Worm (Caenorhabditis elegans) whole organism, mixed stage, embryonic: ENCODE measurements around the gene T12B5.15.
A peak's percentile ranks its signal among the peaks of the same experiment; 100 is the strongest.

Experiments
- M03D4.4 ChIP-seq: sonication (generic microtip); optimal IDR thresholded peaks from 2 replicates; lab custom pipeline; 2017; ENCODE audit warnings: mild to moderate bottlenecking, missing genetic modification characterization, missing compliant biosample characterization
- bed-3 ChIP-seq: fragments of 200-800 bp; sonication (Bioruptor generic); optimal IDR thresholded peaks from 3 replicates; lab custom pipeline; 2018; ENCODE audit warnings: mild to moderate bottlenecking, missing genetic modification characterization, moderate library complexity, missing compliant biosample characterization
- ceh-39 ChIP-seq: fragments of 150-350 bp; optimal IDR thresholded peaks from 2 replicates; lab custom pipeline; 2014; ENCODE audit warnings: missing biosample characterization, missing genetic modification characterization
- ceh-43 ChIP-seq: fragments of 200-800 bp; sonication (Bioruptor generic); optimal IDR thresholded peaks from 2 replicates; lab custom pipeline; 2018; ENCODE audit warnings: mild to moderate bottlenecking, missing genetic modification characterization, moderate library complexity, missing compliant biosample characterization
- ceh-83 ChIP-seq: fragments of 200-800 bp; sonication (Bioruptor generic); optimal IDR thresholded peaks from 2 replicates; lab custom pipeline; 2018; ENCODE audit warnings: mild to moderate bottlenecking, missing genetic modification characterization, missing compliant biosample characterization
- ces-1 ChIP-seq: fragments of 150-350 bp; optimal IDR thresholded peaks from 2 replicates; lab custom pipeline; 2014; ENCODE audit warnings: missing biosample characterization, missing genetic modification reagents, missing genetic modification characterization
- cnd-1 ChIP-seq: fragments of 200-800 bp; sonication (Bioruptor generic); optimal IDR thresholded peaks from 2 replicates; lab custom pipeline; 2018; ENCODE audit warnings: mild to moderate bottlenecking, missing genetic modification characterization, missing compliant biosample characterization
- drap-1 ChIP-seq: fragments of 200-800 bp; sonication (Bioruptor generic); optimal IDR thresholded peaks from 3 replicates; lab custom pipeline; 2018; ENCODE audit warnings: mild to moderate bottlenecking, missing genetic modification characterization, missing compliant biosample characterization
- elt-1 ChIP-seq: sonication (generic microtip); optimal IDR thresholded peaks from 2 replicates; lab custom pipeline; 2017; ENCODE audit warnings: missing genetic modification characterization, mild to moderate bottlenecking, missing compliant biosample characterization, antibody characterized with exemption, moderate library complexity, borderline replicate concordance; ENCODE audit not compliant: insufficient read depth
- elt-3 ChIP-seq: fragments of 150-350 bp; optimal IDR thresholded peaks from 2 replicates; lab custom pipeline; 2014; ENCODE audit warnings: missing biosample characterization, missing genetic modification characterization
- hlh-1 ChIP-seq: fragments of 150-350 bp; optimal IDR thresholded peaks from 2 replicates; lab custom pipeline; 2014; ENCODE audit warnings: missing biosample characterization, missing genetic modification reagents, missing genetic modification characterization
- lin-13 ChIP-seq: fragments of 150-350 bp; optimal IDR thresholded peaks from 2 replicates; lab custom pipeline; 2014; ENCODE audit warnings: missing biosample characterization, missing genetic modification characterization
- lsy-2 ChIP-seq: fragments of 150-350 bp; optimal IDR thresholded peaks from 2 replicates; lab custom pipeline; 2014; ENCODE audit warnings: missing biosample characterization, missing genetic modification characterization
- mab-5 ChIP-seq: fragments of 150-350 bp; optimal IDR thresholded peaks from 2 replicates; lab custom pipeline; 2014; ENCODE audit warnings: missing biosample characterization, missing genetic modification characterization
- mls-2 ChIP-seq: sonication (generic microtip); optimal IDR thresholded peaks from 2 replicates; lab custom pipeline; 2016; ENCODE audit warnings: mild to moderate bottlenecking, missing genetic modification characterization, moderate library complexity, missing compliant biosample characterization
- nhr-12 ChIP-seq: fragments of 150-350 bp; optimal IDR thresholded peaks from 2 replicates; lab custom pipeline; 2014; ENCODE audit warnings: missing biosample characterization, missing genetic modification characterization
- nhr-2 ChIP-seq: fragments of 150-350 bp; optimal IDR thresholded peaks from 2 replicates; lab custom pipeline; 2014; ENCODE audit warnings: missing biosample characterization, missing genetic modification characterization
- nhr-237 ChIP-seq: fragments of 150-350 bp; optimal IDR thresholded peaks from 2 replicates; lab custom pipeline; 2014; ENCODE audit warnings: missing biosample characterization, missing genetic modification characterization
- pha-4 ChIP-seq: fragments of 150-350 bp; optimal IDR thresholded peaks from 2 replicates; lab custom pipeline; 2018; ENCODE audit warnings: missing biosample characterization, missing genetic modification reagents, missing genetic modification characterization
- sem-2 ChIP-seq: fragments of 200-800 bp; sonication (Bioruptor generic); optimal IDR thresholded peaks from 2 replicates; lab custom pipeline; 2018; ENCODE audit warnings: mild to moderate bottlenecking, missing genetic modification characterization, missing compliant biosample characterization
- sptf-1 ChIP-seq: sonication (generic microtip); optimal IDR thresholded peaks from 2 replicates; lab custom pipeline; 2017; ENCODE audit warnings: mild to moderate bottlenecking, missing genetic modification characterization, moderate library complexity, missing compliant biosample characterization
- tbx-8 ChIP-seq: fragments of 200-800 bp; sonication (Bioruptor generic); optimal IDR thresholded peaks from 2 replicates; lab custom pipeline; 2018; ENCODE audit warnings: mild to moderate bottlenecking, missing genetic modification characterization, moderate library complexity, missing compliant biosample characterization
- unc-120 ChIP-seq: sonication (generic microtip); optimal IDR thresholded peaks from 2 replicates; lab custom pipeline; 2017; ENCODE audit warnings: missing genetic modification characterization, missing compliant biosample characterization; ENCODE audit not compliant: poor library complexity, severe bottlenecking
- unc-39 ChIP-seq: fragments of 150-350 bp; optimal IDR thresholded peaks from 2 replicates; lab custom pipeline; 2014; ENCODE audit warnings: missing biosample characterization, missing genetic modification characterization
- unc-62 ChIP-seq: fragments of 150-350 bp; optimal IDR thresholded peaks from 2 replicates; lab custom pipeline; 2014; ENCODE audit warnings: missing biosample characterization, missing genetic modification reagents, missing genetic modification characterization
- zip-8 ChIP-seq: fragments of 150-350 bp; optimal IDR thresholded peaks from 2 replicates; lab custom pipeline; 2014; ENCODE audit warnings: missing biosample characterization, missing genetic modification characterization
- ztf-11 ChIP-seq: fragments of 150-350 bp; optimal IDR thresholded peaks from 2 replicates; lab custom pipeline; 2014; ENCODE audit warnings: missing biosample characterization, missing genetic modification characterization

T12B5.15 gene

DNA sequence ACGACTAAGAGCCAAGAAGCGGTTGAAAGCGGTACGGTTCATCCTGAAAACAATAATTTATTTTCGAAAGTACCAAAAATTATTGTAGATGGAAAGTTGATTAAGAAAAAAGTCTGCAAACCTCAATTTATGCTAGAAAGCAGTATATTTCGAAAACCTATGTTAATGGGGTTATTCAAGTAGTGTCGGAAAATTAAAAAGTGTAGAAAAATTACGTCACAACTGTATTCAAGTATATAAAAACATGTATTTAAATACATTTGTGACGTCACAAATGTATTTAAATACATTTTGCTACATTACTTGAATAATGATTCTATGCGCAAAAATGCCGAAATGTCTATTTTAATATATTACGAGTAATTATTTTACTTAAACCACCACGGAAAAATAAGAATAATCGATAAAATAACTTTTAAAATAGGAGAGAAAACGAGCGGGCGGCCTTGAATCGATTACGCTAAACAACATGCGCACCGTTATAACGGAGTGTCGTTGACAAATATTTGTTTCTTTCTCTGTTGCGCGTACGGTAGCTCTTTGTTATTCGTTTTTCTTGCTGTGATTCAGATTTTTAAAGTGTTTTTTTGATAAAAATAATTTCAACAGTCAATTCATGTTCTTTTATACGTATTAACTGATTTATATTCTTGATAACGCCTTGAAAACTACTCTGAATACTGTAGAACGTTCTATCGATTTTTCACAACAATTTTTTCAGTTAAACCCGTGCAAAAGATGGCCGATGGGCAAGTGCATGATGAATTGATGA is 43.7 kb downstream of the T12B5.15 start, which contains the start of the genes F23H11.5 and bra-2:
F23H11.5 (minus strand) TSS at position 51 of the 772 bp plus-strand sequence.
bra-2 (plus strand) TSS at position 722 of the 772 bp plus-strand sequence.
- no peak for TF ChIP-seq lin-13 (tag; lab: Kevin White, UChicago)
- peak; percentile 6 for TF ChIP-seq ceh-39
- peak; percentile 92 for TF ChIP-seq zip-8
- TF ChIP-seq M03D4.4 (tag; lab: Kevin White, UChicago): no peak
- TF ChIP-seq lsy-2 (tag; lab: Kevin White, UChicago): peak; percentile 80
- TF ChIP-seq cnd-1 (tag; lab: Kevin White, UChicago): no peak
- TF ChIP-seq elt-3 (tag; lab: Kevin White, UChicago): no peak
- TF ChIP-seq ces-1 (GFP tag; lab: Kevin White, UChicago): peak; percentile 28
- TF ChIP-seq elt-1 (tag; lab: Kevin White, UChicago): peak; percentile 26
- peak; percentile 22 for TF ChIP-seq pha-4 (tag; lab: Kevin White, UChicago)

DNA sequence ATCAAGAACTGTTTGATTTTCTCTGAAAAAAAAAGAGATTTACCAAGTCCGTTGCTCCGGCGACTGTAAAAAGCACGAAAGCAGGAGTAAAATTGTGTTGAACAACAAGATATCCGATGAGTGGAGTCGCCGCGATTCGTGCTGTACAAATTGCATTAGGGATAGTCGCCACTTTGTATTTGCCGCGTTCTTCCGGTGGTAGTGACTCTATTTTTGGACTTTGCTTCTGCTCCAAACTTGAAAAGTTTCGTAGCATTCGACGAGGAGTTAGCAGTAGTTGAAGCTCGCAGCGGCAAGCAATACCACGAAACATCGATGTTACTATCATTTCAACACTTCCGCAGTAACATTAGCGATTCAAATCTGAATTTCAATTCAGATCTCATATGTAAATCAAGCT is 44.9 kb downstream of the T12B5.15 start, which contains the start of gene crls-1:
crls-1 (minus strand) TSS at position 363 of the 400 bp plus-strand sequence.
- TF ChIP-seq nhr-12 (tag; lab: Kevin White, UChicago): no peak
- TF ChIP-seq hlh-1 (tag; lab: Kevin White, UChicago): no peak
- TF ChIP-seq unc-62 (GFP tag; lab: Kevin White, UChicago): no peak
- TF ChIP-seq bed-3 (GFP tag; lab: Kevin White, UChicago): no peak
- TF ChIP-seq sem-2 (GFP tag; lab: Kevin White, UChicago): no peak
- TF ChIP-seq lsy-2 (tag; lab: Kevin White, UChicago): no peak
- TF ChIP-seq nhr-2 (tag; lab: Kevin White, UChicago): no peak
- no peak for TF ChIP-seq ceh-83 (GFP tag; lab: Kevin White, UChicago)
- no peak for TF ChIP-seq sptf-1 (tag; lab: Kevin White, UChicago)
- no peak for TF ChIP-seq cnd-1 (tag; lab: Kevin White, UChicago)
- TF ChIP-seq unc-39 (tag; lab: Kevin White, UChicago): no peak
- no peak for TF ChIP-seq tbx-8 (GFP tag; lab: Kevin White, UChicago)

DNA sequence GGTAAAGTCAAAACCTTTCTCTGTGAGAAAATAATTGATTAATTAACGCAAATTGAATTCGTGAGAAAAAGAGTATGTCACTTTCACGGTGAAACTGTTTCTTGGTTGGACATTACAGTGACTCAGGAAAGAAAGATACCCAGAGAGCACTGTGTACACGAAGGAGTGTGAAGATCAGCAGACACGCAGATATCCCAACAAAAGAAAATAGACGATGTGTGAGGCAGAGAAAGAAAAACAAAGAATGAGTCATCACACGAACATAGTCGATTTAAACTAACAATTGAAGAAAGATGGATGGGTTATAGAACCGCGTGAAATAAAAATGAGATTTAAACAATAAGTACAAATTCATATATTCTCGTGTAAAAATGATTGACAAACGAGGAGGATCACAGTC is 46.5 kb downstream of the T12B5.15 start:
- TF ChIP-seq mab-5 (tag; lab: Kevin White, UChicago): no peak
- peak; percentile 60 for TF ChIP-seq pha-4 (tag; lab: Kevin White, UChicago)
- no peak for TF ChIP-seq tbx-8 (GFP tag; lab: Kevin White, UChicago)
- TF ChIP-seq ceh-83 (GFP tag; lab: Kevin White, UChicago): no peak
- TF ChIP-seq nhr-237: peak; percentile 24

DNA sequence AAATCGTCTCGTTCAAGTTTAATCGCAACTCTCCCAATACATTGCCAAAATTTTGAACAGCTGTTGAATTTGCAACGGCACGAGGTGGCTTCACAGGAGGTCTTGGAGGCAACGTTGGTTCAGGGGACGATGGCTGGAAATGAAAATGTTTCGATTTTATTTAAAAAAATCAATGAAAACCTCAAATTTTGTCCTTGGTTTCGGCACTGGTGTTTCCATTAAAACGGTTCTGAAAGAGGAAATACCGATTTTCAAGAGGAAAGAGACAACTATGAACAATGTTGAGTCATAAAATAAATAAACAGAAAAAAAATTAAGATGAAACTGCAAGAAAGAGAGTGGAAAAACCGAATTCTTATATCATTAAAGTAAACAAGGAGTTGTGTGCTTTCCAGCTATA is 47.1 kb downstream of the T12B5.15 start, which contains the start of gene F23H11.4:
F23H11.4 (minus strand) TSS at position 229 of the 400 bp plus-strand sequence.
- TF ChIP-seq drap-1 (GFP tag; lab: Kevin White, UChicago): no peak
- TF ChIP-seq unc-62 (GFP tag; lab: Kevin White, UChicago): no peak
- TF ChIP-seq bed-3 (GFP tag; lab: Kevin White, UChicago): no peak
- TF ChIP-seq ceh-43 (GFP tag; lab: Kevin White, UChicago): no peak
- TF ChIP-seq unc-120: no peak
- TF ChIP-seq pha-4 (tag; lab: Kevin White, UChicago): no peak
- TF ChIP-seq mls-2 (tag; lab: Kevin White, UChicago): no peak
- no peak for TF ChIP-seq ceh-39
- no peak for TF ChIP-seq ztf-11 (tag; lab: Kevin White, UChicago)
- TF ChIP-seq hlh-1 (tag; lab: Kevin White, UChicago): no peak
- TF ChIP-seq, all 35 proteins: peak for 0
